Worm (Caenorhabditis elegans) whole organism, young adult: Measurements from ENCODE around the gene smut-1.

Experiments
- B0019.2 ChIP-seq: fragments of 200-800 bp; sonication (Bioruptor generic); conservative IDR thresholded peaks from 2 replicates; pipeline ENCODE4 v1.3.6; 2022; ENCODE audit warnings: missing genetic modification reagents, missing genetic modification characterization, missing compliant biosample characterization
- F33H1.4 ChIP-seq: fragments of 200-800 bp; sonication (Bioruptor generic); IDR thresholded peaks from 2 replicates; pipeline ENCODE4 v1.3.6; 2022; ENCODE audit warnings: missing genetic modification reagents, missing genetic modification characterization, missing compliant biosample characterization
- cebp-2 ChIP-seq: fragments of 200-800 bp; sonication (Bioruptor generic); IDR thresholded peaks from 2 replicates; pipeline ENCODE4 v1.3.6; 2022; ENCODE audit warnings: missing genetic modification characterization, missing compliant biosample characterization
- ekl-4 ChIP-seq: fragments of 200-800 bp; sonication (Bioruptor generic); IDR thresholded peaks from 2 replicates; pipeline ENCODE4 v1.3.6; 2022; ENCODE audit warnings: missing genetic modification reagents, missing genetic modification characterization, missing compliant biosample characterization

Gene smut-1

DNA sequence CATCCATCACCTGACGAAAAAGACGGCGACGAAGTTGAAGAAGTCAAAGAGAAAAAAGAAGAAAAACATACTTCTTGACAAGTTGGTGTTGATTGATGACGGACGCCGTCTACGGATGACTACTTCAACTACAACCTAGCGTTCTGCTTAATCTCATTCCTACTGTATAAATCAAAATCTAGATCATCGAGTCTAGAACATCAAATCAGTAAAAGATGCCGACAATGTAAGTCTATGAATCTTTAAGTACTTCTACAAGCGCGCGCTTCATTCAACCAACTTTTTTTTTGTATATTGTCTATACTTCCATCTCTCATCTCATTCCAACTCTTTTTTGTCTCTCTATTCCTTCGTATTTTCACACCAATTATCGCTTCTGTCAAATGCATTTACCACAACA, 38.5 kb downstream of the smut-1 start:
- TF ChIP-seq cebp-2 (GFP tag; lab: Robert Waterston, UW) (0 out of 2 replicates have a peak, but pooled peaks have one; percentile 46), F33H1.4 (GFP tag; lab: Robert Waterston, UW) (no peak)
- TF ChIP-seq, all 124 proteins: peak for 1

DNA sequence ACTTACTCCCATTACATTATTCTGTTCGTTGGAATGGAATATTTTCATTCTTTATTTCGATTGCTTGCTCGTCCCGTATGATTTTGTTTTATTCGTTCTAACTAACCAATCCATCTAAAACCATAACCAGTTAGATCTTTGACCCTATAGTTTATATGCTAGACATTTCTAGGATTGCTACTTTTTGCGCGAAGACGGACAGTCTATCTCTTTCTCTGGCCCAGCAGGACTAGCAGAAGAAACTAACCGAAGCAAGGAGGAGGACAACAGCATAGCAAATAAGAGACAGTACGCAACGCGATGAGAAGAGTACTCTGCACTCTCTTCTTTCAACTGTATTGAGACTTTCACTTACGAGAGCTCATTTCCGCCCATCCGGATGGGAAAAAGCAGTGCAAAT, 41.3 kb downstream of the smut-1 start:
- TF ChIP-seq ekl-4 (GFP tag; lab: Robert Waterston, UW) (no peak), B0019.2 (GFP tag; lab: Robert Waterston, UW) (no peak)
- TF ChIP-seq, all 124 proteins: peak for 0
